Fruit fly (Drosophila melanogaster) Kc167 (cell line): ENCODE data around the gene CG1951.

ENCODE experiments used
- Myc ChIP-seq: fragments of >200 bp; optimal IDR thresholded peaks from 2 replicates; lab custom pipeline; 2017; ENCODE audit warnings: missing external identifiers
- Sin3A ChIP-seq: fragments of >200 bp; optimal IDR thresholded peaks from 2 replicates; lab custom pipeline; 2018; ENCODE audit warnings: missing external identifiers
- h ChIP-seq: fragments of >200 bp; optimal IDR thresholded peaks from 3 replicates; lab custom pipeline; 2018; ENCODE audit warnings: missing external identifiers
- insv ChIP-seq: fragments of >200 bp; optimal IDR thresholded peaks from 3 replicates; lab custom pipeline; 2018; ENCODE audit warnings: missing external identifiers
- psq ChIP-seq: fragments of >200 bp; optimal IDR thresholded peaks from 2 replicates; lab custom pipeline; 2017; ENCODE audit warnings: missing external identifiers
- ttk ChIP-seq: sonication (Bioruptor generic); optimal IDR thresholded peaks from 2 replicates; lab custom pipeline; 2017; ENCODE audit warnings: missing external identifiers

Gene CG1951

DNA sequence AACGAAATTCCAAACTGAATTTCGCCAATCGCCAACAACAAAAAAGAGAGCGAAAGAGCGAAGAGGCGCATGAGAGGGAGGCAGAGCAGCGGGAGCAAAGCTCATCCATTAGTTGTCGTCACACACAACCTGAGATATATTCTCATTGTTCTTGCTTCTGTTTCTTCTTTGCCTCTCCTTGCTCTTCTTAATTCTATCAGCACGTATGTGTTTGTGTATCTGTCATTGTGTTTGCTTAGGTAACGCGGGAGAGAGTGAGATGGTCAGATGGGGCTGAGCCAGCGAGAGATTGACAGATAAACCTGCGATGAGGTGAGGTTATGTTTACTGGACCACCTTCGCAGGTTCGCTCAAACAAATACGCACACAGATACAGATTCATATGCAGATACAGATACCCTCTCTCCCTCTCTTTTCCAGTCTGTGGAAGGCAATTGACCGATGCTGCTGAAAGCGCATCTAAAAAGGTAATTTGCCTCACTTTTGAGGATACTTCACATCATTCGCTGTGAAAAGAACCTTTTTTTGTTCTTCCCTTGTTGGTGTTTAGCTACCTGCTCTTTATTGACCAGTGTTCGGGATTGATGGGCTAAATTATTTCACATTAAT, 47.1 kb downstream of the CG1951 start:
- TF ChIP-seq Myc (lab: Kevin White, UChicago) (no peak), ttk (no peak), Sin3A (lab: Kevin White, UChicago) (no peak), psq (lab: Kevin White, UChicago) (no peak)

DNA sequence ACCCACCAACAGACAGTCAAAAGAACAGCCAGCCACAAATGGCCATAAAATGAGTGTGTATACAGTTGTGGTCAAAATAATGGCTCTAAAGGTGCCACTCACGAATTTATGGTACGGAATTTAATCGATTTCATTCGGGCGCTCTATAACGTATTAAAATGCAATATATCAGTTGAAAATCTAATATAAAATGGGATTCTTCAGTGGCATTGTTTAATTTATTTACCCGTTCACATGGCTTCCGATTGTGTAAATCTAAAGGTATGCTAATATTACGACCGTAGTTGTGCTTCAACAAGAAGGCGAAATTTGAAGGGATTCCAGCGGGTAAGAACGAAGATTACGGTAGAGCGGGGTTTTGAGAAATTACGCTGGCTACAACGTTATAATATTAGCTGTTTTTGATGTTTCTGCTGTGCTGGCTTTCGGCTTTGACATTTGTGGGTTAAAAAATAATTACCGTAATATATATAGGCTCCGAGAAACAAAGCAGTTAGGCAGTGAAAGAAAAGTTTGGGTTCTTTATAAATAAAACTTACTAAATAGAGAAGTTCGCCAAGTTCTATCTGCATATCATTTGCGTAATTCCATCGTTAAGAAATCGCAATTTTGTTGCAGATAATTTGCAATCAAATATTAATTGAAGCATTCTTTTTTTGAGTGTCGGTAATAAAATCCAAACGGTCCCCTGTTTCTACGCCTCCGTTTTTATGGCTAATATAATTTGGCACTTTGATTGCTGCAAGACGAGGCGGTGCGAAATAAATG, 48.8 kb downstream of the CG1951 start:
- TF ChIP-seq ttk = no peak
- TF ChIP-seq Myc (lab: Kevin White, UChicago) = no peak
- no peak for TF ChIP-seq insv
- no peak for TF ChIP-seq h (lab: Kevin White, UChicago)
- TF ChIP-seq psq (lab: Kevin White, UChicago) = no peak
- TF ChIP-seq Sin3A (lab: Kevin White, UChicago) = no peak

DNA sequence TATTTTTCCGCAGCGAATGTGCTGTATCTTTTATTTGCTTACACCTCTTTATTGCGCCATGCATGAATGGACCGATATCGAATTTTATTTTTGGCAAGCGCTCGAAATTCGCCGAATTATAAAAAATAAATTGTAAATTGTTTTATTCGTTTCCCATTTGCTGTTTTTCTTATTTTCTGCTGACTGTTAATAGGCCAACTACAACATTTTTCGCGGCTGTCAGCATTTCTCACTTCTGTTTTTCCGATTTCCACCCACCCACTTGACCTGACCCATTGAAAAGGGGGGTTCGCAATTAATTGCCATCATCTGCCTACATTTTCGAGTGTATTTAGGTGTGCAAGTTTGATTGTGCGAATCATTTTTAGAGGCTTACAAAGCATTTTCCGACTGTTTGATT, 49.6 kb downstream of the CG1951 start:
- TF ChIP-seq h (lab: Kevin White, UChicago) (no peak), psq (lab: Kevin White, UChicago) (no peak), insv (no peak), Sin3A (lab: Kevin White, UChicago) (no peak), Myc (lab: Kevin White, UChicago) (no peak), ttk (no peak)

DNA sequence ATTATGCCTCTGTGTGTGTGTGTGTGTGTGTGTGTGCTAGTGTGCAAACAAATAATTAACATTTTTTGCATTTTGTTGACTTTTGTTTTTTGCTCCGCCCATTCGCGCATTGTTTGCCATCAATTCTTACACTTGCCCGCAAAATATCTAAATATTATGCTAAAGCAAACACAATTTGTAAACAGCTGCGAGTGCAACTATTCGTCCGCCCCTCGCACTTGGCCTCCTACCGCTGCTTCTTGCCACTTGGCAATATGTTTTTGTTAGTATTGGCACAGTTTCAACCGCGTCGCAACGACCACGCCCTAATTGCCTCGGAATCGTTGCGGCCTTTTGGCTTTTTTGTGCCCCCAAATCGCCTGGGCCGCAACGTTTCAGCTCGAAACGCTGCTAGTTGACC, 50.5 kb downstream of the CG1951 start:
- TF ChIP-seq Sin3A (lab: Kevin White, UChicago) (no peak), psq (lab: Kevin White, UChicago) (no peak), insv (no peak), h (lab: Kevin White, UChicago) (no peak), Myc (lab: Kevin White, UChicago) (no peak), ttk (no peak)
